Fruit fly (Drosophila melanogaster): Measurements from ENCODE around the gene osp.

- no peak for TF ChIP-seq rn (GFP tag; IDR thresholded peaks at IDR 0.05)
- no peak for TF ChIP-seq fd96Ca (GFP tag; IDR thresholded peaks at IDR 0.05)
- TF ChIP-seq CG8159 (tag; optimal IDR thresholded peaks at IDR 0.05), result peak; percentile 27
- no peak for TF ChIP-seq Pif1B (GFP tag; optimal IDR thresholded peaks at IDR 0.05)
- no peak for TF ChIP-seq CG8301 (tag; optimal IDR thresholded peaks at IDR 0.05)
- no peak for TF ChIP-seq CG34367 (tag; optimal IDR thresholded peaks at IDR 0.05)
- no peak for TF ChIP-seq CG15710 (tag; optimal IDR thresholded peaks at IDR 0.05)
- no peak for TF ChIP-seq CG17806 (tag; optimal IDR thresholded peaks at IDR 0.05)
- no peak for TF ChIP-seq EcR (GFP tag; optimal IDR thresholded peaks at IDR 0.05)
- no peak for TF ChIP-seq CG14655 (GFP tag; optimal IDR thresholded peaks at IDR 0.05)
Observed at dm6 chr2L:14562320-14562719, 126.8 kb downstream of the osp start.
